Fruit fly (Drosophila melanogaster) whole organism, embryonic: ENCODE measurements around the gene CG43402.
A peak's percentile ranks its signal among the peaks of the same experiment; 100 is the strongest.

ENCODE experiments used
- Aef1 ChIP-seq: fragments of 200-800 bp; sonication (Bioruptor generic); IDR thresholded peaks from 3 replicates; pipeline ENCODE4 v1.3.6; 2022; ENCODE audit warnings: missing biosample characterization, missing genetic modification characterization
- CG12104 ChIP-seq: fragments of 200-800 bp; sonication (Bioruptor generic); optimal IDR thresholded peaks from 3 replicates; lab custom pipeline; 2016; ENCODE audit warnings: missing biosample characterization, missing genetic modification characterization
- CG12219 ChIP-seq: fragments of 200-800 bp; sonication (Bioruptor generic); optimal IDR thresholded peaks from 3 replicates; lab custom pipeline; 2018; ENCODE audit warnings: missing biosample characterization, mild to moderate bottlenecking, missing genetic modification characterization
- CG1233 ChIP-seq: fragments of 200-800 bp; sonication (Bioruptor generic); optimal IDR thresholded peaks from 4 replicates; lab custom pipeline; 2018; ENCODE audit warnings: missing biosample characterization, mild to moderate bottlenecking, missing genetic modification characterization
- CG12744 ChIP-seq: fragments of 200-800 bp; sonication (Bioruptor generic); optimal IDR thresholded peaks from 2 replicates; lab custom pipeline; 2016; ENCODE audit warnings: missing biosample characterization, missing genetic modification characterization
- CG15696 ChIP-seq: fragments of 200-800 bp; sonication (Bioruptor generic); optimal IDR thresholded peaks from 2 replicates; lab custom pipeline; 2019; ENCODE audit warnings: missing biosample characterization, mild to moderate bottlenecking, missing genetic modification characterization, moderate library complexity
- CG1603 ChIP-seq: fragments of 200-800 bp; sonication (Bioruptor generic); optimal IDR thresholded peaks from 2 replicates; lab custom pipeline; 2019; ENCODE audit warnings: missing biosample characterization, mild to moderate bottlenecking, missing genetic modification characterization, moderate library complexity
- CG17359 ChIP-seq: fragments of 200-800 bp; sonication (Bioruptor generic); optimal IDR thresholded peaks from 3 replicates; lab custom pipeline; 2018; ENCODE audit warnings: missing biosample characterization, mild to moderate bottlenecking, missing genetic modification characterization, moderate library complexity
- CG17385 ChIP-seq: fragments of 200-800 bp; sonication (Bioruptor generic); optimal IDR thresholded peaks from 3 replicates; lab custom pipeline; 2018; ENCODE audit warnings: missing biosample characterization, mild to moderate bottlenecking, missing genetic modification characterization
- CG18011 ChIP-seq: fragments of 200-800 bp; sonication (Bioruptor generic); optimal IDR thresholded peaks from 2 replicates; lab custom pipeline; 2017; ENCODE audit warnings: missing biosample characterization, missing genetic modification characterization, mild to moderate bottlenecking, moderate library complexity, missing genotype
- CG30020 ChIP-seq: fragments of 200-800 bp; optimal IDR thresholded peaks from 2 replicates; lab custom pipeline; 2019; ENCODE audit warnings: missing biosample characterization, mild to moderate bottlenecking, missing genetic modification characterization, moderate library complexity
- CG3065 ChIP-seq: fragments of 200-800 bp; sonication (Bioruptor generic); optimal IDR thresholded peaks from 2 replicates; lab custom pipeline; 2016; ENCODE audit warnings: missing biosample characterization, missing genetic modification characterization
- CG4328 ChIP-seq: fragments of 200-800 bp; sonication (Bioruptor generic); optimal IDR thresholded peaks from 3 replicates; lab custom pipeline; 2017; ENCODE audit warnings: missing biosample characterization, missing genetic modification reagents, missing genetic modification characterization
- CG6254 ChIP-seq: fragments of 200-800 bp; sonication (Bioruptor generic); optimal IDR thresholded peaks from 3 replicates; lab custom pipeline; 2017; ENCODE audit warnings: mild to moderate bottlenecking, missing biosample characterization, missing genetic modification reagents, missing genetic modification characterization
- CG6765 ChIP-seq: fragments of 200-800 bp; sonication (Bioruptor generic); optimal IDR thresholded peaks from 3 replicates; lab custom pipeline; 2017; ENCODE audit warnings: missing biosample characterization, mild to moderate bottlenecking, missing genetic modification characterization
- CG6813 ChIP-seq: fragments of 200-800 bp; sonication (Bioruptor generic); optimal IDR thresholded peaks from 2 replicates; lab custom pipeline; 2017; ENCODE audit warnings: missing biosample characterization, missing genetic modification characterization, mild to moderate bottlenecking, moderate library complexity, missing genetic modification reagents
- CG7928 ChIP-seq: fragments of 200-800 bp; sonication (Bioruptor generic); optimal IDR thresholded peaks from 2 replicates; lab custom pipeline; 2017; ENCODE audit warnings: missing biosample characterization, mild to moderate bottlenecking, missing genetic modification characterization
- CG8290 ChIP-seq, 3 experiments: fragments of 200-800 bp; sonication (Bioruptor generic); optimal IDR thresholded peaks; 2 replicates each; lab custom pipeline; 2016 to 2019; ENCODE audit warnings: missing biosample characterization in 3 of 3, missing genetic modification characterization in 3 of 3, mild to moderate bottlenecking in 2 of 3, moderate library complexity in 1 of 3
- CG8359 ChIP-seq: fragments of 200-800 bp; sonication (Bioruptor generic); optimal IDR thresholded peaks from 2 replicates; lab custom pipeline; 2017; ENCODE audit warnings: missing biosample characterization, mild to moderate bottlenecking, missing genetic modification characterization, borderline replicate concordance
- Dad ChIP-seq: fragments of 200-800 bp; sonication (Bioruptor generic); optimal IDR thresholded peaks from 3 replicates; lab custom pipeline; 2016; ENCODE audit warnings: missing biosample characterization, missing genetic modification characterization
- Dbx ChIP-seq: fragments of 200-800 bp; sonication (Bioruptor generic); IDR thresholded peaks from 3 replicates; pipeline ENCODE4 v1.3.6; 2022; ENCODE audit warnings: missing biosample characterization, missing genetic modification characterization
- Eip74EF ChIP-seq, 2 experiments: fragments of 200-800 bp in 1 of 2; fragments of >200 bp in 1 of 2; sonication (Bioruptor generic) in 1 of 2; optimal IDR thresholded peaks; 2 replicates each; lab custom pipeline; 2017 to 2019; ENCODE audit warnings: missing biosample characterization in 2 of 2, missing genetic modification characterization in 2 of 2, mild to moderate bottlenecking in 1 of 2, moderate library complexity in 1 of 2
- HLH3B ChIP-seq: fragments of 200-800 bp; sonication (Bioruptor generic); IDR thresholded peaks from 2 replicates; pipeline ENCODE4 v1.3.6; 2022; ENCODE audit warnings: missing biosample characterization, missing genetic modification characterization
- Meics ChIP-seq: fragments of 200-800 bp; sonication (Bioruptor generic); optimal IDR thresholded peaks from 2 replicates; lab custom pipeline; 2017; ENCODE audit warnings: missing biosample characterization, mild to moderate bottlenecking, missing genetic modification characterization
- Myb ChIP-seq: fragments of 200-800 bp; sonication (Bioruptor generic); optimal IDR thresholded peaks from 2 replicates; lab custom pipeline; 2016; ENCODE audit warnings: missing biosample characterization, missing genetic modification characterization
- Poxn ChIP-seq: fragments of 200-800 bp; sonication (Bioruptor generic); IDR thresholded peaks from 2 replicates; pipeline ENCODE4 v1.3.6; 2022; ENCODE audit warnings: missing biosample characterization, missing genetic modification characterization
- Six4 ChIP-seq: fragments of 200-800 bp; sonication (Bioruptor generic); optimal IDR thresholded peaks from 2 replicates; lab custom pipeline; 2016; ENCODE audit warnings: missing biosample characterization, missing genetic modification characterization
- Sox100B ChIP-seq: fragments of 200-800 bp; sonication (Bioruptor generic); optimal IDR thresholded peaks from 3 replicates; lab custom pipeline; 2018; ENCODE audit warnings: missing biosample characterization, mild to moderate bottlenecking, missing genetic modification characterization
- TFAM ChIP-seq: fragments of 200-800 bp; sonication (Bioruptor generic); optimal IDR thresholded peaks from 2 replicates; lab custom pipeline; 2017; ENCODE audit warnings: missing biosample characterization, missing genetic modification characterization, inconsistent platforms
- Xbp1 ChIP-seq: fragments of 200-800 bp; sonication (Bioruptor generic); optimal IDR thresholded peaks from 3 replicates; lab custom pipeline; 2016; ENCODE audit warnings: missing biosample characterization, mild to moderate bottlenecking, missing genetic modification characterization
- abd-A ChIP-seq: fragments of 200-800 bp; sonication (Bioruptor generic); optimal IDR thresholded peaks from 3 replicates; lab custom pipeline; 2019; ENCODE audit warnings: missing biosample characterization, mild to moderate bottlenecking, missing genetic modification characterization, moderate library complexity
- ash1 ChIP-seq: fragments of 200-800 bp; sonication (Bioruptor generic); optimal IDR thresholded peaks from 2 replicates; lab custom pipeline; 2018; ENCODE audit warnings: missing biosample characterization, mild to moderate bottlenecking, missing genetic modification characterization
- bigmax ChIP-seq: fragments of 200-800 bp; sonication (Bioruptor generic); optimal IDR thresholded peaks from 2 replicates; lab custom pipeline; 2018; ENCODE audit warnings: missing biosample characterization, mild to moderate bottlenecking, missing genetic modification characterization
- chif ChIP-seq, 2 experiments: fragments of 200-800 bp; sonication (Bioruptor generic); optimal IDR thresholded peaks; 3 replicates each; lab custom pipeline; 2016; ENCODE audit warnings: missing biosample characterization in 2 of 2, missing genetic modification characterization in 2 of 2
- disco-r ChIP-seq: fragments of 200-800 bp; sonication (Bioruptor generic); optimal IDR thresholded peaks from 2 replicates; lab custom pipeline; 2016; ENCODE audit warnings: missing biosample characterization, missing genetic modification characterization
- dm ChIP-seq: fragments of 200-800 bp; sonication (Bioruptor generic); optimal IDR thresholded peaks from 3 replicates; lab custom pipeline; 2016; ENCODE audit warnings: missing biosample characterization, missing genetic modification characterization
- dmrt99B ChIP-seq: fragments of 200-800 bp; sonication (Bioruptor generic); optimal IDR thresholded peaks from 2 replicates; lab custom pipeline; 2018; ENCODE audit warnings: missing biosample characterization, mild to moderate bottlenecking, missing genetic modification characterization, moderate library complexity
- en ChIP-seq: fragments of 200-800 bp; sonication (Bioruptor generic); optimal IDR thresholded peaks from 2 replicates; lab custom pipeline; 2016; ENCODE audit warnings: missing biosample characterization, missing genetic modification characterization
- ftz-f1 ChIP-seq: fragments of 200-800 bp; sonication (Bioruptor generic); optimal IDR thresholded peaks from 2 replicates; lab custom pipeline; 2016; ENCODE audit warnings: missing biosample characterization, missing genetic modification characterization
- kah ChIP-seq: fragments of 200-800 bp; sonication (Bioruptor generic); optimal IDR thresholded peaks from 2 replicates; lab custom pipeline; 2018; ENCODE audit warnings: missing biosample characterization, mild to moderate bottlenecking, missing genetic modification characterization
- lilli ChIP-seq: fragments of 200-800 bp; sonication (Bioruptor generic); optimal IDR thresholded peaks from 3 replicates; lab custom pipeline; 2016; ENCODE audit warnings: missing biosample characterization, missing genetic modification characterization
- odd ChIP-seq: fragments of 200-800 bp; sonication (Bioruptor generic); optimal IDR thresholded peaks from 2 replicates; lab custom pipeline; 2017; ENCODE audit warnings: missing biosample characterization, mild to moderate bottlenecking, missing genetic modification characterization
- p53 ChIP-seq: fragments of 200-800 bp; sonication (Bioruptor generic); optimal IDR thresholded peaks from 2 replicates; lab custom pipeline; 2016; ENCODE audit warnings: missing biosample characterization, missing genetic modification characterization
- pan ChIP-seq, 4 experiments: fragments of >200 bp in 3 of 4; fragments of 200-800 bp in 1 of 4; sonication (Bioruptor generic) in 1 of 4; optimal IDR thresholded peaks in 3 of 4; IDR thresholded peaks in 1 of 4; 2 replicates each; pipeline versions ENCODE4 v1.3.6 to Lab custom; 2017 to 2022; ENCODE audit warnings: missing biosample characterization in 2 of 4, missing genetic modification characterization in 2 of 4, mixed read lengths in 1 of 4
- sd ChIP-seq: fragments of 200-800 bp; sonication (Bioruptor generic); optimal IDR thresholded peaks from 3 replicates; lab custom pipeline; 2018; ENCODE audit warnings: missing biosample characterization, mild to moderate bottlenecking, missing genetic modification characterization, moderate library complexity
- so ChIP-seq: fragments of 200-800 bp; sonication (Bioruptor generic); IDR thresholded peaks from 3 replicates; pipeline ENCODE4 v1.3.6; 2022; ENCODE audit warnings: missing biosample characterization, missing genetic modification characterization
- tgo ChIP-seq: fragments of 200-800 bp; sonication (Bioruptor generic); IDR thresholded peaks from 3 replicates; pipeline ENCODE4 v1.3.6; 2022; ENCODE audit warnings: missing biosample characterization, missing genetic modification characterization
- tna ChIP-seq: fragments of 200-800 bp; sonication (Bioruptor generic); IDR thresholded peaks from 2 replicates; pipeline ENCODE4 v1.3.6; 2022; ENCODE audit warnings: missing biosample characterization, missing genetic modification characterization; ENCODE audit not compliant: partially characterized antibody

Gene CG43402

dm6 chr2L:1439790-1440422, 2.5 kb upstream of the CG43402 start (continued):
- no peak for TF ChIP-seq Dbx
- no peak for TF ChIP-seq ash1 (GFP tag; lab: Kevin White, UChicago)
- TF ChIP-seq Meics (GFP tag; lab: Kevin White, UChicago), result no peak
- TF ChIP-seq so (GFP tag; lab: Robert Waterston, UW), result no peak
- no peak for TF ChIP-seq Poxn (GFP tag; lab: Robert Waterston, UW)
- TF ChIP-seq HLH3B (GFP tag; lab: Robert Waterston, UW), result peak; percentile 79
- TF ChIP-seq CG15696 (tag; lab: Kevin White, UChicago), result peak; percentile 36
- TF ChIP-seq CG3065 (GFP tag; lab: Kevin White, UChicago), result peak; percentile 46
- TF ChIP-seq chif (GFP tag; optimal IDR thresholded peaks at IDR 0.05; lab: Kevin White, UChicago), result peak; percentile 78 to 81
- TF ChIP-seq CG17359 (tag; lab: Kevin White, UChicago), result peak; percentile 74
- peak; percentile 21 for TF ChIP-seq kah
- no peak for TF ChIP-seq CG4328 (GFP tag; lab: Kevin White, UChicago)
- peak in 1 of 2 experiments; percentile 77 for TF ChIP-seq Eip74EF (GFP tag; optimal IDR thresholded peaks at IDR 0.05; lab: Kevin White, UChicago)
- peak; percentile 66 for TF ChIP-seq Xbp1
- peak; percentile 35 for TF ChIP-seq CG12104
- no peak for TF ChIP-seq bigmax
- TF ChIP-seq Six4, result peak; percentile 61
- TF ChIP-seq CG7928 (GFP tag; lab: Kevin White, UChicago), result no peak
- TF ChIP-seq CG8359, result peak; percentile 61
- no peak for TF ChIP-seq pan (optimal IDR thresholded peaks at IDR 0.05; lab: Kevin White, UChicago)
- TF ChIP-seq pan (GFP tag; optimal IDR thresholded peaks at IDR 0.05 in 1 of 2, IDR thresholded peaks at IDR 0.05 in 1 of 2), result peak in 1 of 2 experiments; percentile 54
- peak; percentile 54 for TF ChIP-seq odd
- peak; percentile 84 for TF ChIP-seq dmrt99B (tag; lab: Kevin White, UChicago)
- TF ChIP-seq ftz-f1 (GFP tag; lab: Kevin White, UChicago), result no peak
- TF ChIP-seq p53 (GFP tag; lab: Kevin White, UChicago), result no peak
- peak; percentile 43; the same call in 2 of the 3 replicates for TF ChIP-seq tgo (GFP tag; lab: Robert Waterston, UW)
- TF ChIP-seq CG12219, result peak; percentile 73
- peak; percentile 65 for TF ChIP-seq CG1233 (GFP tag; lab: Kevin White, UChicago)
- TF ChIP-seq lilli (GFP tag; lab: Kevin White, UChicago), result no peak
- TF ChIP-seq CG1603 (tag; lab: Kevin White, UChicago), result peak; percentile 89
- peak; percentile 2 for TF ChIP-seq CG30020 (tag; lab: Kevin White, UChicago)
- 0 out of 3 replicates have a peak, but pooled peaks have one; percentile 31 for TF ChIP-seq Aef1 (GFP tag; lab: Robert Waterston, UW)
- TF ChIP-seq tna (GFP tag; lab: Robert Waterston, UW), result no peak
- TF ChIP-seq CG6765, result no peak
- TF ChIP-seq sd, result peak; percentile 3
- TF ChIP-seq CG6813 (GFP tag; lab: Kevin White, UChicago), result peak; percentile 19
- no peak for TF ChIP-seq Dad (GFP tag; lab: Kevin White, UChicago)
- TF ChIP-seq abd-A, result no peak
- peak; percentile 51 for TF ChIP-seq dm (GFP tag; lab: Kevin White, UChicago)
- peak; percentile 35 for TF ChIP-seq Myb (GFP tag; lab: Kevin White, UChicago)
- peak; percentile 78 for TF ChIP-seq Sox100B (GFP tag; lab: Kevin White, UChicago)
- TF ChIP-seq CG8290 (GFP tag; optimal IDR thresholded peaks at IDR 0.05; lab: Kevin White, UChicago), result peak; percentile 38
- TF ChIP-seq CG8290 (tag; optimal IDR thresholded peaks at IDR 0.05; lab: Kevin White, UChicago), result peak in 1 of 2 experiments; percentile 33
- TF ChIP-seq en (GFP tag; lab: Kevin White, UChicago), result peak; percentile 35
- no peak for TF ChIP-seq CG18011
- peak; percentile 23 for TF ChIP-seq CG12744
- TF ChIP-seq disco-r, result peak; percentile 31
- no peak for TF ChIP-seq TFAM (GFP tag; lab: Kevin White, UChicago)
- peak; percentile 79 for TF ChIP-seq CG6254 (GFP tag; lab: Kevin White, UChicago)
- TF ChIP-seq CG17385 (GFP tag; lab: Kevin White, UChicago), result peak; percentile 57
